Worm (Caenorhabditis elegans) whole organism, L3 larva: Measurements from ENCODE around the gene C46C2.5.

ENCODE experiments used
- aly-2 ChIP-seq: fragments of 150-350 bp; optimal IDR thresholded peaks from 2 replicates; lab custom pipeline; 2014; ENCODE audit warnings: missing biosample characterization, missing genetic modification characterization
- daf-12 ChIP-seq: fragments of 150-350 bp; optimal IDR thresholded peaks from 2 replicates; lab custom pipeline; 2014; ENCODE audit warnings: missing biosample characterization, missing genetic modification reagents, missing genetic modification characterization
- elt-3 ChIP-seq, 3 experiments: fragments of 150-350 bp in 1 of 3; sonication (generic microtip) in 2 of 3; optimal IDR thresholded peaks; 2 replicates in 2 of 3; 4 replicates in 1 of 3; lab custom pipeline; 2014 to 2017; ENCODE audit warnings: missing biosample characterization in 3 of 3, missing genetic modification characterization in 3 of 3
- fos-1 ChIP-seq: fragments of 150-350 bp; optimal IDR thresholded peaks from 2 replicates; lab custom pipeline; 2014; ENCODE audit warnings: missing biosample characterization, missing genetic modification characterization
- jun-1 ChIP-seq: fragments of 150-350 bp; optimal IDR thresholded peaks from 2 replicates; lab custom pipeline; 2014; ENCODE audit warnings: missing biosample characterization, missing genetic modification reagents, missing genetic modification characterization
- mdl-1 ChIP-seq: fragments of 150-350 bp; optimal IDR thresholded peaks from 2 replicates; lab custom pipeline; 2014; ENCODE audit warnings: missing biosample characterization, missing genetic modification characterization
- nfya-1 ChIP-seq: sonication (generic microtip); optimal IDR thresholded peaks from 2 replicates; lab custom pipeline; 2017; ENCODE audit warnings: missing genetic modification characterization, mild to moderate bottlenecking, missing compliant biosample characterization, antibody characterized with exemption, moderate library complexity; ENCODE audit not compliant: insufficient read depth
- nhr-237 ChIP-seq: fragments of 150-350 bp; optimal IDR thresholded peaks from 2 replicates; lab custom pipeline; 2014; ENCODE audit warnings: missing biosample characterization, missing genetic modification characterization
- nhr-76 ChIP-seq: fragments of 150-350 bp; sonication (generic microtip); optimal IDR thresholded peaks from 5 replicates; lab custom pipeline; 2014; ENCODE audit warnings: missing biosample characterization, missing genetic modification characterization
- tbx-2 ChIP-seq: sonication (generic microtip); optimal IDR thresholded peaks from 2 replicates; lab custom pipeline; 2016; ENCODE audit warnings: mild to moderate bottlenecking, missing genetic modification characterization, missing compliant biosample characterization

- no peak for TF ChIP-seq jun-1
- no peak for TF ChIP-seq fos-1
- TF ChIP-seq nhr-76 (tag; lab: Kevin White, UChicago): no peak
- TF ChIP-seq nfya-1 (tag; lab: Kevin White, UChicago): no peak
- TF ChIP-seq aly-2: no peak
- TF ChIP-seq nhr-237 (tag; lab: Kevin White, UChicago): no peak
- no peak for TF ChIP-seq elt-3 (tag; optimal IDR thresholded peaks at IDR 0.05; lab: Kevin White, UChicago)
- TF ChIP-seq mdl-1: no peak
- TF ChIP-seq daf-12: no peak
- no peak for TF ChIP-seq tbx-2 (tag; lab: Kevin White, UChicago)
Measured at ce11 chrIV:9199939-9200202, 7.4 kb upstream of the C46C2.5 start, which contains the start of gene wnk-1.
